Fruit fly (Drosophila melanogaster) whole organism, embryonic: ENCODE results near the gene CG31882.

ENCODE experiments used
- Bdp1 ChIP-seq: fragments of 200-800 bp; sonication (Bioruptor generic); optimal IDR thresholded peaks from 3 replicates; lab custom pipeline; 2016; ENCODE audit warnings: missing biosample characterization, missing genetic modification characterization
- Bteb2 ChIP-seq: fragments of 200-800 bp; sonication (Bioruptor generic); optimal IDR thresholded peaks from 2 replicates; lab custom pipeline; 2016; ENCODE audit warnings: missing biosample characterization, missing genetic modification characterization
- CG1024 ChIP-seq: fragments of 200-800 bp; sonication (Bioruptor generic); IDR thresholded peaks from 2 replicates; pipeline ENCODE4 v1.3.6; 2022; ENCODE audit warnings: missing biosample characterization, missing genetic modification characterization
- CG11456 ChIP-seq: fragments of 200-800 bp; sonication (Bioruptor generic); IDR thresholded peaks from 3 replicates; pipeline ENCODE4 v1.3.6; 2022; ENCODE audit warnings: missing biosample characterization, missing genetic modification characterization
- CG11504 ChIP-seq: fragments of 200-800 bp; sonication (Bioruptor generic); optimal IDR thresholded peaks from 3 replicates; lab custom pipeline; 2019; ENCODE audit warnings: missing biosample characterization, mild to moderate bottlenecking, missing genetic modification characterization, moderate library complexity
- CG12236 ChIP-seq: fragments of 200-800 bp; sonication (Bioruptor generic); optimal IDR thresholded peaks from 2 replicates; lab custom pipeline; 2016; ENCODE audit warnings: missing biosample characterization, missing genetic modification characterization
- CG12299 ChIP-seq: fragments of 200-800 bp; sonication (Bioruptor generic); optimal IDR thresholded peaks from 2 replicates; lab custom pipeline; 2018; ENCODE audit warnings: missing biosample characterization, mild to moderate bottlenecking, missing genetic modification characterization
- CG13296 ChIP-seq: fragments of 200-800 bp; sonication (Bioruptor generic); optimal IDR thresholded peaks from 3 replicates; lab custom pipeline; 2018; ENCODE audit warnings: missing biosample characterization, mild to moderate bottlenecking, missing genetic modification characterization
- CG13424 ChIP-seq: fragments of 200-800 bp; sonication (Bioruptor generic); optimal IDR thresholded peaks from 2 replicates; lab custom pipeline; 2019; ENCODE audit warnings: missing biosample characterization, mild to moderate bottlenecking, missing genetic modification characterization, moderate library complexity
- CG1529 ChIP-seq: fragments of 200-800 bp; sonication (Bioruptor generic); optimal IDR thresholded peaks from 3 replicates; lab custom pipeline; 2018; ENCODE audit warnings: missing biosample characterization, missing genetic modification characterization
- CG1603 ChIP-seq: fragments of 200-800 bp; sonication (Bioruptor generic); optimal IDR thresholded peaks from 2 replicates; lab custom pipeline; 2019; ENCODE audit warnings: missing biosample characterization, mild to moderate bottlenecking, missing genetic modification characterization, moderate library complexity
- CG17186 ChIP-seq: fragments of 200-800 bp; sonication (Bioruptor generic); optimal IDR thresholded peaks from 3 replicates; lab custom pipeline; 2017; ENCODE audit warnings: missing biosample characterization, missing genetic modification reagents, missing genetic modification characterization
- CG2202 ChIP-seq: fragments of 200-800 bp; sonication (Bioruptor generic); optimal IDR thresholded peaks from 2 replicates; lab custom pipeline; 2018; ENCODE audit warnings: missing biosample characterization, mild to moderate bottlenecking, missing genetic modification characterization
- CG31388 ChIP-seq: fragments of 200-800 bp; sonication (Bioruptor generic); optimal IDR thresholded peaks from 2 replicates; lab custom pipeline; 2016; ENCODE audit warnings: missing biosample characterization, missing genetic modification characterization
- CG3838 ChIP-seq: fragments of 200-800 bp; sonication (Bioruptor generic); optimal IDR thresholded peaks from 3 replicates; lab custom pipeline; 2016; ENCODE audit warnings: missing biosample characterization, missing genetic modification characterization
- CG4730 ChIP-seq: fragments of 200-800 bp; sonication (Bioruptor generic); IDR thresholded peaks from 2 replicates; pipeline ENCODE4 v1.3.6; 2022; ENCODE audit warnings: missing biosample characterization, missing genetic modification characterization
- CG6254 ChIP-seq: fragments of 200-800 bp; sonication (Bioruptor generic); optimal IDR thresholded peaks from 3 replicates; lab custom pipeline; 2017; ENCODE audit warnings: mild to moderate bottlenecking, missing biosample characterization, missing genetic modification reagents, missing genetic modification characterization
- CG6813 ChIP-seq: fragments of 200-800 bp; sonication (Bioruptor generic); optimal IDR thresholded peaks from 2 replicates; lab custom pipeline; 2017; ENCODE audit warnings: missing biosample characterization, missing genetic modification characterization, mild to moderate bottlenecking, moderate library complexity, missing genetic modification reagents
- CG7372 ChIP-seq: fragments of 200-800 bp; sonication (Bioruptor generic); IDR thresholded peaks from 2 replicates; pipeline ENCODE4 v1.3.6; 2022; ENCODE audit warnings: missing biosample characterization, missing genetic modification characterization
- CG8290 ChIP-seq, 3 experiments: fragments of 200-800 bp; sonication (Bioruptor generic); optimal IDR thresholded peaks; 2 replicates each; lab custom pipeline; 2016 to 2019; ENCODE audit warnings: missing biosample characterization in 3 of 3, missing genetic modification characterization in 3 of 3, mild to moderate bottlenecking in 2 of 3, moderate library complexity in 1 of 3
- Dll ChIP-seq: fragments of 200-800 bp; sonication (Bioruptor generic); IDR thresholded peaks from 4 replicates; pipeline ENCODE4 v1.3.6; 2022; ENCODE audit warnings: missing biosample characterization, missing genetic modification characterization; ENCODE audit not compliant: partially characterized antibody
- Drgx ChIP-seq: fragments of 200-800 bp; sonication (Bioruptor generic); IDR thresholded peaks from 2 replicates; pipeline ENCODE4 v1.3.6; 2022; ENCODE audit warnings: missing biosample characterization, missing genetic modification characterization
- Fer3 ChIP-seq: fragments of 200-800 bp; sonication (Bioruptor generic); optimal IDR thresholded peaks from 2 replicates; lab custom pipeline; 2018; ENCODE audit warnings: missing biosample characterization, mild to moderate bottlenecking, missing genetic modification characterization, moderate library complexity
- GATAe ChIP-seq: fragments of 200-800 bp; sonication (Bioruptor generic); conservative IDR thresholded peaks from 2 replicates; pipeline ENCODE4 v1.3.6; 2022; ENCODE audit warnings: missing biosample characterization, missing genetic modification characterization
- Med ChIP-seq: fragments of 200-800 bp; sonication (Bioruptor generic); peaks from one replicate; lab custom pipeline; 2016; ENCODE audit warnings: missing biosample characterization, missing genetic modification characterization, mild to moderate bottlenecking, inconsistent platforms, moderate library complexity
- Meics ChIP-seq: fragments of 200-800 bp; sonication (Bioruptor generic); optimal IDR thresholded peaks from 2 replicates; lab custom pipeline; 2017; ENCODE audit warnings: missing biosample characterization, mild to moderate bottlenecking, missing genetic modification characterization
- NC2α ChIP-seq: fragments of 200-800 bp; sonication (Bioruptor generic); optimal IDR thresholded peaks from 2 replicates; lab custom pipeline; 2016; ENCODE audit warnings: missing biosample characterization, missing genetic modification characterization
- Optix ChIP-seq: fragments of 200-800 bp; sonication (Bioruptor generic); IDR thresholded peaks from 3 replicates; pipeline ENCODE4 v1.3.6; 2022; ENCODE audit warnings: missing biosample characterization, missing genetic modification characterization
- amos ChIP-seq: fragments of 200-800 bp; sonication (Bioruptor generic); IDR thresholded peaks from 2 replicates; pipeline ENCODE4 v1.3.6; 2022; ENCODE audit warnings: missing biosample characterization, missing genetic modification characterization; ENCODE audit not compliant: partially characterized antibody
- disco-r ChIP-seq: fragments of 200-800 bp; sonication (Bioruptor generic); optimal IDR thresholded peaks from 2 replicates; lab custom pipeline; 2016; ENCODE audit warnings: missing biosample characterization, missing genetic modification characterization
- eyg ChIP-seq: fragments of 200-800 bp; sonication (Bioruptor generic); optimal IDR thresholded peaks from 3 replicates; lab custom pipeline; 2016; ENCODE audit warnings: missing biosample characterization, missing genetic modification characterization
- grau ChIP-seq: fragments of 200-800 bp; optimal IDR thresholded peaks from 3 replicates; lab custom pipeline; 2019; ENCODE audit warnings: missing biosample characterization, mild to moderate bottlenecking, missing genetic modification characterization, moderate library complexity
- hkb ChIP-seq, 2 experiments: fragments of 200-800 bp in 1 of 2; fragments of >200 bp in 1 of 2; sonication (Bioruptor generic) in 1 of 2; IDR thresholded peaks in 1 of 2; optimal IDR thresholded peaks in 1 of 2; 2 replicates each; pipeline versions ENCODE4 v1.3.6 to Lab custom; 2017 to 2022; ENCODE audit warnings: missing biosample characterization in 1 of 2, missing genetic modification characterization in 1 of 2
- insv ChIP-seq, 2 experiments: fragments of 200-800 bp; sonication (Bioruptor generic); optimal IDR thresholded peaks; 3 replicates each; lab custom pipeline; 2016 to 2018; ENCODE audit warnings: missing biosample characterization in 2 of 2, missing genetic modification characterization in 2 of 2
- lilli ChIP-seq: fragments of 200-800 bp; sonication (Bioruptor generic); optimal IDR thresholded peaks from 3 replicates; lab custom pipeline; 2016; ENCODE audit warnings: missing biosample characterization, missing genetic modification characterization
- lov ChIP-seq, 2 experiments: fragments of 200-800 bp in 1 of 2; fragments of >200 bp in 1 of 2; sonication (Bioruptor generic) in 1 of 2; IDR thresholded peaks in 1 of 2; optimal IDR thresholded peaks in 1 of 2; 2 replicates in 1 of 2; 3 replicates in 1 of 2; pipeline versions ENCODE4 v1.3.6 to Lab custom; 2017 to 2022; ENCODE audit warnings: missing biosample characterization in 1 of 2, missing genetic modification characterization in 1 of 2
- mirr ChIP-seq: fragments of 200-800 bp; sonication (Bioruptor generic); optimal IDR thresholded peaks from 3 replicates; lab custom pipeline; 2018; ENCODE audit warnings: missing biosample characterization, mild to moderate bottlenecking, missing genetic modification characterization
- odd ChIP-seq: fragments of 200-800 bp; sonication (Bioruptor generic); optimal IDR thresholded peaks from 2 replicates; lab custom pipeline; 2017; ENCODE audit warnings: missing biosample characterization, mild to moderate bottlenecking, missing genetic modification characterization
- pan ChIP-seq, 4 experiments: fragments of >200 bp in 3 of 4; fragments of 200-800 bp in 1 of 4; sonication (Bioruptor generic) in 1 of 4; optimal IDR thresholded peaks in 3 of 4; IDR thresholded peaks in 1 of 4; 2 replicates each; pipeline versions ENCODE4 v1.3.6 to Lab custom; 2017 to 2022; ENCODE audit warnings: missing biosample characterization in 2 of 4, missing genetic modification characterization in 2 of 4, mixed read lengths in 1 of 4
- pb ChIP-seq: fragments of 200-800 bp; sonication (Bioruptor generic); optimal IDR thresholded peaks from 3 replicates; lab custom pipeline; 2016; ENCODE audit warnings: missing biosample characterization, missing genetic modification characterization
- pfk ChIP-seq: fragments of 200-800 bp; sonication (Bioruptor generic); optimal IDR thresholded peaks from 2 replicates; lab custom pipeline; 2018; ENCODE audit warnings: missing biosample characterization, mild to moderate bottlenecking, missing genetic modification characterization, moderate library complexity
- psq ChIP-seq: fragments of 200-800 bp; sonication (Bioruptor generic); optimal IDR thresholded peaks from 2 replicates; lab custom pipeline; 2017; ENCODE audit warnings: missing biosample characterization, missing genetic modification characterization
- repo ChIP-seq: fragments of 200-800 bp; sonication (Bioruptor generic); optimal IDR thresholded peaks from 2 replicates; lab custom pipeline; 2016; ENCODE audit warnings: missing biosample characterization, missing genetic modification characterization
- sc ChIP-seq, 3 experiments: fragments of >200 bp in 2 of 3; fragments of 200-800 bp in 1 of 3; sonication (Bioruptor generic) in 1 of 3; optimal IDR thresholded peaks; 2 replicates in 2 of 3; 3 replicates in 1 of 3; lab custom pipeline; 2017; ENCODE audit warnings: mild to moderate bottlenecking in 1 of 3, missing biosample characterization in 1 of 3, missing genetic modification characterization in 1 of 3, missing genetic modification reagents in 1 of 3
- schlank ChIP-seq: fragments of 200-800 bp; sonication (Bioruptor generic); optimal IDR thresholded peaks from 2 replicates; lab custom pipeline; 2018; ENCODE audit warnings: missing biosample characterization, mild to moderate bottlenecking, missing genetic modification characterization
- sqz ChIP-seq: fragments of 200-800 bp; sonication (Bioruptor generic); optimal IDR thresholded peaks from 3 replicates; lab custom pipeline; 2018; ENCODE audit warnings: missing biosample characterization, mild to moderate bottlenecking, missing genetic modification characterization
- zen2 ChIP-seq: fragments of 200-800 bp; sonication (Bioruptor generic); IDR thresholded peaks from 3 replicates; pipeline ENCODE4 v1.3.6; 2022; ENCODE audit warnings: missing biosample characterization, missing genetic modification characterization; ENCODE audit not compliant: partially characterized antibody
- zfh1 ChIP-seq: fragments of 200-800 bp; sonication (Bioruptor generic); IDR thresholded peaks from 3 replicates; pipeline ENCODE4 v1.3.6; 2022; ENCODE audit warnings: missing biosample characterization, missing genetic modification characterization

Gene CG31882

dm6 chr2L:9670909-9671422, 45.9 kb upstream of the CG31882 start (continued):
- TF ChIP-seq Meics (peak; percentile 3), Bdp1 (GFP tag; lab: Kevin White, UChicago) (no peak), Dll (GFP tag; lab: Robert Waterston, UW) (no peak), amos (GFP tag; lab: Robert Waterston, UW) (no peak), lov (optimal IDR thresholded peaks at IDR 0.05; lab: Kevin White, UChicago) (no peak), lov (GFP tag; IDR thresholded peaks at IDR 0.05; lab: Robert Waterston, UW) (no peak), CG31388 (no peak), CG2202 (tag; lab: Kevin White, UChicago) (no peak), hkb (optimal IDR thresholded peaks at IDR 0.05; lab: Kevin White, UChicago) (no peak), hkb (GFP tag; IDR thresholded peaks at IDR 0.05; lab: Robert Waterston, UW) (no peak), CG6813 (GFP tag; lab: Kevin White, UChicago) (no peak), Optix (GFP tag; lab: Robert Waterston, UW) (no peak), CG17186 (GFP tag; lab: Kevin White, UChicago) (no peak), pan (optimal IDR thresholded peaks at IDR 0.05; lab: Kevin White, UChicago) (no peak), pan (GFP tag; optimal IDR thresholded peaks at IDR 0.05 in 1 of 2, IDR thresholded peaks at IDR 0.05 in 1 of 2) (no peak), Fer3 (peak; percentile 0), Med (GFP tag; lab: Kevin White, UChicago) (peak; percentile 65), CG1529 (GFP tag; lab: Kevin White, UChicago) (no peak), CG8290 (GFP tag; optimal IDR thresholded peaks at IDR 0.05; lab: Kevin White, UChicago) (no peak), CG8290 (tag; optimal IDR thresholded peaks at IDR 0.05; lab: Kevin White, UChicago) (peak in 1 of 2 experiments; percentile 31), CG6254 (GFP tag; lab: Kevin White, UChicago) (no peak), CG13296 (GFP tag; lab: Kevin White, UChicago) (no peak), CG11504 (tag; lab: Kevin White, UChicago) (no peak), CG12236 (GFP tag; lab: Kevin White, UChicago) (no peak), pb (GFP tag; lab: Kevin White, UChicago) (no peak), insv (GFP tag; optimal IDR thresholded peaks at IDR 0.05; lab: Kevin White, UChicago) (no peak), GATAe (no peak), pfk (GFP tag; lab: Kevin White, UChicago) (no peak), lilli (GFP tag; lab: Kevin White, UChicago) (no peak), psq (no peak), mirr (GFP tag; lab: Kevin White, UChicago) (peak; percentile 41), repo (GFP tag; lab: Kevin White, UChicago) (no peak), CG1603 (tag; lab: Kevin White, UChicago) (no peak), CG7372 (no peak), odd (GFP tag; lab: Kevin White, UChicago) (no peak), NC2α (GFP tag; lab: Kevin White, UChicago) (no peak), sc (optimal IDR thresholded peaks at IDR 0.05; lab: Kevin White, UChicago) (no peak), sc (GFP tag; optimal IDR thresholded peaks at IDR 0.05; lab: Kevin White, UChicago) (no peak), Drgx (GFP tag; lab: Robert Waterston, UW) (no peak), CG13424 (tag; lab: Kevin White, UChicago) (no peak), disco-r (GFP tag; lab: Kevin White, UChicago) (no peak), schlank (tag; lab: Kevin White, UChicago) (no peak), zen2 (GFP tag; lab: Robert Waterston, UW) (no peak), CG12299 (tag; lab: Kevin White, UChicago) (no peak), Bteb2 (no peak), sqz (GFP tag; lab: Kevin White, UChicago) (no peak), CG4730 (GFP tag; lab: Robert Waterston, UW) (no peak), grau (tag; lab: Kevin White, UChicago) (no peak), CG11456 (GFP tag; lab: Robert Waterston, UW) (0 out of 3 replicates have a peak, but pooled peaks have one; percentile 9), zfh1 (GFP tag; lab: Robert Waterston, UW) (0 out of 3 replicates have a peak, but pooled peaks have one; percentile 19), CG1024 (no peak), eyg (GFP tag; lab: Kevin White, UChicago) (no peak), CG3838 (no peak)
